Worm (Caenorhabditis elegans) whole organism, young adult: Measurements from ENCODE around the gene F30H5.5.
A peak's percentile ranks its signal among the peaks of the same experiment; 100 is the strongest.

ENCODE experiments used
- B0336.3 ChIP-seq: fragments of 200-800 bp; sonication (Bioruptor generic); IDR thresholded peaks from 2 replicates; pipeline ENCODE4 v1.3.6; 2022; ENCODE audit warnings: missing genetic modification characterization, missing compliant biosample characterization
- D2030.7 ChIP-seq: fragments of 200-800 bp; sonication (Bioruptor generic); IDR thresholded peaks from 2 replicates; pipeline ENCODE4 v1.3.6; 2022; ENCODE audit warnings: missing genetic modification reagents, missing genetic modification characterization, missing compliant biosample characterization
- F22D6.2 ChIP-seq: sonication (generic microtip); optimal IDR thresholded peaks from 2 replicates; lab custom pipeline; 2016; ENCODE audit warnings: mild to moderate bottlenecking, missing genetic modification characterization, missing compliant biosample characterization
- F23B12.7 ChIP-seq: sonication (generic microtip); optimal IDR thresholded peaks from 2 replicates; lab custom pipeline; 2017; ENCODE audit warnings: missing genetic modification characterization, mild to moderate bottlenecking, missing compliant biosample characterization, antibody characterized with exemption, moderate library complexity; ENCODE audit not compliant: insufficient read depth
- F33H1.4 ChIP-seq: fragments of 200-800 bp; sonication (Bioruptor generic); IDR thresholded peaks from 2 replicates; pipeline ENCODE4 v1.3.6; 2022; ENCODE audit warnings: missing genetic modification reagents, missing genetic modification characterization, missing compliant biosample characterization
- F49E8.2 ChIP-seq: sonication (generic microtip); optimal IDR thresholded peaks from 3 replicates; lab custom pipeline; 2017; ENCODE audit warnings: missing genetic modification characterization, mild to moderate bottlenecking, missing compliant biosample characterization, antibody characterized with exemption, moderate library complexity; ENCODE audit not compliant: insufficient read depth
- F52B5.7 ChIP-seq: sonication (generic microtip); optimal IDR thresholded peaks from 2 replicates; lab custom pipeline; 2016; ENCODE audit warnings: mild to moderate bottlenecking, missing genetic modification characterization, missing compliant biosample characterization
- F55B11.4 ChIP-seq: sonication (generic microtip); optimal IDR thresholded peaks from 2 replicates; lab custom pipeline; 2016; ENCODE audit warnings: missing compliant biosample characterization, missing genetic modification characterization, borderline replicate concordance; ENCODE audit not compliant: insufficient read depth
- F57A8.1 ChIP-seq: fragments of 200-800 bp; sonication (Bioruptor generic); optimal IDR thresholded peaks from 2 replicates; lab custom pipeline; 2018; ENCODE audit warnings: mild to moderate bottlenecking, missing genetic modification characterization, moderate library complexity, missing compliant biosample characterization
- K12H6.12 ChIP-seq: fragments of 200-800 bp; sonication (Bioruptor generic); optimal IDR thresholded peaks from 2 replicates; lab custom pipeline; 2018; ENCODE audit warnings: mild to moderate bottlenecking, missing genetic modification characterization, missing compliant biosample characterization
- Y56A3A.18 ChIP-seq: fragments of 200-800 bp; sonication (Bioruptor generic); IDR thresholded peaks from 2 replicates; pipeline ENCODE4 v1.3.6; 2022; ENCODE audit warnings: missing genetic modification reagents, missing genetic modification characterization, missing compliant biosample characterization
- akir-1 ChIP-seq: fragments of 200-800 bp; sonication (Bioruptor generic); optimal IDR thresholded peaks from 2 replicates; lab custom pipeline; 2018; ENCODE audit warnings: mild to moderate bottlenecking, missing genetic modification characterization, moderate library complexity, missing compliant biosample characterization
- attf-3 ChIP-seq: fragments of 200-800 bp; sonication (Bioruptor generic); conservative IDR thresholded peaks from 2 replicates; pipeline ENCODE4 v1.3.6; 2022; ENCODE audit warnings: missing genetic modification reagents, missing genetic modification characterization, missing compliant biosample characterization
- attf-6 ChIP-seq: fragments of 200-800 bp; sonication (Bioruptor generic); IDR thresholded peaks from 2 replicates; pipeline ENCODE4 v1.3.6; 2022; ENCODE audit warnings: missing genetic modification reagents, missing genetic modification characterization, missing compliant biosample characterization
- bed-2 ChIP-seq: fragments of 200-800 bp; sonication (Bioruptor generic); IDR thresholded peaks from 2 replicates; pipeline ENCODE4 v1.3.6; 2022; ENCODE audit warnings: missing genetic modification reagents, missing genetic modification characterization, missing compliant biosample characterization
- cebp-1 ChIP-seq, 2 experiments: fragments of 200-800 bp in 1 of 2; sonication (Bioruptor generic) in 1 of 2; sonication (generic microtip) in 1 of 2; IDR thresholded peaks in 1 of 2; optimal IDR thresholded peaks in 1 of 2; 2 replicates each; pipeline versions ENCODE4 v1.3.6 to Lab custom; 2017 to 2022; ENCODE audit warnings: missing compliant biosample characterization in 2 of 2, missing genetic modification characterization in 2 of 2, mild to moderate bottlenecking in 1 of 2, missing genetic modification reagents in 1 of 2, moderate library complexity in 1 of 2
- ceh-40 ChIP-seq: fragments of 200-800 bp; sonication (Bioruptor generic); IDR thresholded peaks from 2 replicates; pipeline ENCODE4 v1.3.6; 2022; ENCODE audit warnings: missing genetic modification characterization, missing compliant biosample characterization
- dpl-1 ChIP-seq: fragments of 150-350 bp; optimal IDR thresholded peaks from 2 replicates; lab custom pipeline; 2014; ENCODE audit warnings: missing biosample characterization, missing genetic modification reagents, missing genetic modification characterization
- efl-1 ChIP-seq: fragments of 150-350 bp; optimal IDR thresholded peaks from 2 replicates; lab custom pipeline; 2014; ENCODE audit warnings: missing biosample characterization, missing genetic modification reagents, missing genetic modification characterization
- egrh-3 ChIP-seq: fragments of 200-800 bp; sonication (Bioruptor generic); IDR thresholded peaks from 2 replicates; pipeline ENCODE4 v1.3.6; 2022; ENCODE audit warnings: missing genetic modification reagents, missing genetic modification characterization, missing compliant biosample characterization
- lin-35 ChIP-seq, 3 experiments: fragments of 150-350 bp in 2 of 3; sonication (generic microtip) in 1 of 3; optimal IDR thresholded peaks; 2 replicates each; lab custom pipeline; 2014 to 2018; ENCODE audit warnings: missing biosample characterization in 3 of 3, missing genetic modification characterization in 3 of 3, missing genetic modification reagents in 3 of 3
- lin-40 ChIP-seq: sonication (generic microtip); optimal IDR thresholded peaks from 2 replicates; lab custom pipeline; 2016; ENCODE audit warnings: missing genetic modification characterization, mild to moderate bottlenecking, missing compliant biosample characterization, missing genotype, missing genetic modification reagents
- lin-54 ChIP-seq: fragments of 200-800 bp; sonication (Bioruptor generic); optimal IDR thresholded peaks from 2 replicates; lab custom pipeline; 2018; ENCODE audit warnings: mild to moderate bottlenecking, missing genetic modification characterization, missing compliant biosample characterization
- lsl-1 ChIP-seq: fragments of 200-800 bp; sonication (Bioruptor generic); optimal IDR thresholded peaks from 2 replicates; lab custom pipeline; 2018; ENCODE audit warnings: mild to moderate bottlenecking, missing genetic modification characterization, moderate library complexity, missing compliant biosample characterization
- madf-10 ChIP-seq: sonication (generic microtip); optimal IDR thresholded peaks from 2 replicates; lab custom pipeline; 2016; ENCODE audit warnings: mild to moderate bottlenecking, missing genetic modification characterization, missing compliant biosample characterization
- madf-6 ChIP-seq: fragments of 200-800 bp; sonication (Bioruptor generic); IDR thresholded peaks from 2 replicates; pipeline ENCODE4 v1.3.6; 2022; ENCODE audit warnings: missing genetic modification reagents, missing genetic modification characterization, missing compliant biosample characterization
- madf-8 ChIP-seq: fragments of 200-800 bp; sonication (Bioruptor generic); conservative IDR thresholded peaks from 2 replicates; pipeline ENCODE4 v1.3.6; 2022; ENCODE audit warnings: missing genetic modification reagents, missing genetic modification characterization, missing compliant biosample characterization
- nfya-2 ChIP-seq: fragments of 200-800 bp; sonication (Bioruptor generic); IDR thresholded peaks from 2 replicates; pipeline ENCODE4 v1.3.6; 2022; ENCODE audit warnings: missing genetic modification reagents, missing genetic modification characterization, missing compliant biosample characterization
- nhr-179 ChIP-seq: sonication (generic microtip); optimal IDR thresholded peaks from 2 replicates; lab custom pipeline; 2016; ENCODE audit warnings: mild to moderate bottlenecking, missing genetic modification characterization, missing compliant biosample characterization
- nhr-80 ChIP-seq: sonication (generic microtip); optimal IDR thresholded peaks from 2 replicates; lab custom pipeline; 2016; ENCODE audit warnings: missing genetic modification characterization, missing compliant biosample characterization
- pha-4 ChIP-seq: fragments of 150-350 bp; sonication (generic microtip); optimal IDR thresholded peaks from 2 replicates; lab custom pipeline; 2014; ENCODE audit warnings: missing biosample characterization, missing genetic modification reagents, missing genetic modification characterization
- repo-1 ChIP-seq: sonication (generic microtip); optimal IDR thresholded peaks from 2 replicates; lab custom pipeline; 2017; ENCODE audit warnings: mild to moderate bottlenecking, missing genetic modification characterization, missing compliant biosample characterization
- somi-1 ChIP-seq: fragments of 200-800 bp; sonication (Bioruptor generic); optimal IDR thresholded peaks from 2 replicates; lab custom pipeline; 2018; ENCODE audit warnings: mild to moderate bottlenecking, missing genetic modification characterization, missing compliant biosample characterization
- sptf-2 ChIP-seq: fragments of 200-800 bp; sonication (Bioruptor generic); optimal IDR thresholded peaks from 2 replicates; lab custom pipeline; 2018; ENCODE audit warnings: mild to moderate bottlenecking, missing genetic modification characterization, missing compliant biosample characterization
- tbx-9 ChIP-seq: sonication (generic microtip); optimal IDR thresholded peaks from 2 replicates; lab custom pipeline; 2016; ENCODE audit warnings: borderline replicate concordance, missing genetic modification characterization, inconsistent platforms, missing compliant biosample characterization
- xnd-1 ChIP-seq: sonication (generic microtip); optimal IDR thresholded peaks from 2 replicates; lab custom pipeline; 2016; ENCODE audit warnings: missing genotype, missing genetic modification reagents, missing genetic modification characterization, missing compliant biosample characterization
- zim-3 ChIP-seq: sonication (generic microtip); optimal IDR thresholded peaks from 2 replicates; lab custom pipeline; 2017; ENCODE audit warnings: mild to moderate bottlenecking, missing genetic modification characterization, moderate library complexity, missing compliant biosample characterization
- ztf-26 ChIP-seq: sonication (generic microtip); optimal IDR thresholded peaks from 2 replicates; lab custom pipeline; 2017; ENCODE audit warnings: missing genetic modification characterization, missing compliant biosample characterization

Gene F30H5.5

ce11 chrIII:471644-472401 lies 16.7 kb upstream of the F30H5.5 start, which contains the start of the genes magu-1 and nemp-1:
Gene magu-1, minus strand, starts transcription at chrIII:471702.
Gene nemp-1, plus strand, starts transcription at chrIII:472317.
- TF ChIP-seq D2030.7 (GFP tag; lab: Robert Waterston, UW) = peak; percentile 65; the same call in 1 of the 2 replicates
- no peak for TF ChIP-seq F52B5.7
- TF ChIP-seq ztf-26 (tag; lab: Kevin White, UChicago) = no peak
- TF ChIP-seq attf-3 (GFP tag; lab: Robert Waterston, UW) = peak; percentile 83
- TF ChIP-seq lin-40 (tag; lab: Kevin White, UChicago) = no peak
- no peak for TF ChIP-seq B0336.3
- peak; percentile 38 for TF ChIP-seq dpl-1 (GFP tag; lab: Kevin White, UChicago)
- TF ChIP-seq nhr-179 = no peak
- no peak for TF ChIP-seq F55B11.4 (tag; lab: Kevin White, UChicago)
- TF ChIP-seq F33H1.4 (GFP tag; lab: Robert Waterston, UW) = peak; percentile 83
- no peak for TF ChIP-seq F22D6.2 (tag; lab: Kevin White, UChicago)
- no peak for TF ChIP-seq pha-4 (tag; lab: Kevin White, UChicago)
- TF ChIP-seq F23B12.7 (tag; lab: Kevin White, UChicago) = peak; percentile 16
- no peak for TF ChIP-seq cebp-1 (GFP tag; IDR thresholded peaks at IDR 0.05; lab: Robert Waterston, UW)
- no peak for TF ChIP-seq cebp-1 (tag; optimal IDR thresholded peaks at IDR 0.05; lab: Kevin White, UChicago)
- no peak for TF ChIP-seq bed-2 (GFP tag; lab: Robert Waterston, UW)
- peak; percentile 54 for TF ChIP-seq lin-54 (GFP tag; lab: Kevin White, UChicago)
- TF ChIP-seq madf-8 = peak; percentile 6; the same call in 1 of the 2 replicates
- TF ChIP-seq lsl-1 (GFP tag; lab: Kevin White, UChicago) = peak; percentile 40
- TF ChIP-seq akir-1 = no peak
- peak; percentile 71 for TF ChIP-seq madf-6 (GFP tag; lab: Robert Waterston, UW)
- no peak for TF ChIP-seq repo-1
- TF ChIP-seq xnd-1 (tag; lab: Kevin White, UChicago) = peak; percentile 13
- TF ChIP-seq efl-1 (GFP tag; lab: Kevin White, UChicago) = peak; percentile 77
- no peak for TF ChIP-seq ceh-40 (GFP tag; lab: Robert Waterston, UW)
- no peak for TF ChIP-seq madf-10 (tag; lab: Kevin White, UChicago)
- no peak for TF ChIP-seq nfya-2
- TF ChIP-seq Y56A3A.18 (GFP tag; lab: Robert Waterston, UW) = no peak
- no peak for TF ChIP-seq sptf-2 (GFP tag; lab: Kevin White, UChicago)
- no peak for TF ChIP-seq lin-35 (GFP tag; optimal IDR thresholded peaks at IDR 0.05; lab: Kevin White, UChicago)
- TF ChIP-seq K12H6.12 (tag; lab: Kevin White, UChicago) = no peak
- no peak for TF ChIP-seq nhr-80 (tag; lab: Kevin White, UChicago)
- peak; percentile 27 for TF ChIP-seq F49E8.2

ce11 chrIII:475154-475553 lies 13.4 kb upstream of the F30H5.5 start, which contains the start of gene mat-3:
Gene mat-3, plus strand, starts transcription at chrIII:475454.
- TF ChIP-seq madf-8 (no peak), F57A8.1 (GFP tag; lab: Kevin White, UChicago) (no peak), somi-1 (no peak), zim-3 (tag; lab: Kevin White, UChicago) (no peak), efl-1 (GFP tag; lab: Kevin White, UChicago) (no peak), egrh-3 (GFP tag; lab: Robert Waterston, UW) (no peak), ceh-40 (GFP tag; lab: Robert Waterston, UW) (no peak), tbx-9 (tag; lab: Kevin White, UChicago) (no peak), attf-6 (GFP tag; lab: Robert Waterston, UW) (no peak), cebp-1 (GFP tag; IDR thresholded peaks at IDR 0.05; lab: Robert Waterston, UW) (no peak), cebp-1 (tag; optimal IDR thresholded peaks at IDR 0.05; lab: Kevin White, UChicago) (no peak), pha-4 (tag; lab: Kevin White, UChicago) (no peak)
